Fruit fly (Drosophila melanogaster): Measurements from ENCODE around the gene CG31436.

dm6 chr3R:25281165-25281564 is 22.8 kb upstream of the CG31436 start, which contains the start of gene CG11892:
- TF ChIP-seq CG9139 (GFP tag; optimal IDR thresholded peaks at IDR 0.05) (no peak), fd59A (GFP tag; optimal IDR thresholded peaks at IDR 0.05) (no peak), CG11902 (GFP tag; optimal IDR thresholded peaks at IDR 0.05) (no peak), esn (GFP tag; optimal IDR thresholded peaks at IDR 0.05) (no peak), Smox (GFP tag; optimal IDR thresholded peaks at IDR 0.05) (no peak), net (GFP tag; optimal IDR thresholded peaks at IDR 0.05) (no peak), Lpt (GFP tag; optimal IDR thresholded peaks at IDR 0.05) (no peak), CG6854 (GFP tag; optimal IDR thresholded peaks at IDR 0.05) (no peak), Hr39 (GFP tag; optimal IDR thresholded peaks at IDR 0.05) (no peak), Ets21C (GFP tag; optimal IDR thresholded peaks at IDR 0.05) (no peak), dsx (GFP tag; optimal IDR thresholded peaks at IDR 0.05; ENCODE audit: poor library complexity, severe bottlenecking) (no peak), CG1621 (tag; optimal IDR thresholded peaks at IDR 0.05) (no peak), Gug (GFP tag; IDR thresholded peaks at IDR 0.05) (no peak)
